Fruit fly (Drosophila melanogaster): Measurements from ENCODE around the gene CG14645.

The CG14645 gene

DNA sequence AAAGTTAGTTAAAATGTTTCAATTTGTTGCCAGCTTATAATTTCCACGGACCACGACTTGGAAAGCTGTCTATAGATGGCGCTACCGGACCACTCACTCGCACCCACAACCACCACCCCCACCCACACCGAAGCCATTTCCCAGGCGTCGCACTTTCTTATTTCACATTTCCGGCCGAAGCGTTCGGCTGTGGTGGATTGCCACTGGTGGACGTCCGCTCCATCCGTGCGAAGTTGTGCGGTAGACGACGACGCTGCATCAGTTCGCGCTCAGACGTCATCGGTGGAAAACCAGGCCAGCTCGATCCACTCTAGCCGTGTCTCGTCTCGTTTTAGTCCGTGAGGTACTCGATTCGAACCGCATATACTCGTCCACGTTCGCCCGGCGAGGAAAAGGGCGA lies 24.7 kb downstream of the CG14645 start, which contains the start of gene CG1090 (continued):
- no peak for TF ChIP-seq Chrac-16 (GFP tag; optimal IDR thresholded peaks at IDR 0.05)
- peak; percentile 68 for TF ChIP-seq Ets97D (GFP tag; optimal IDR thresholded peaks at IDR 0.05)
- no peak for TF ChIP-seq cato (GFP tag; optimal IDR thresholded peaks at IDR 0.05; ENCODE audit: borderline replicate concordance)
- TF ChIP-seq nerfin-2 (GFP tag; IDR thresholded peaks at IDR 0.05; ENCODE audit: partially characterized antibody) = no peak
- TF ChIP-seq CG10979 (tag; optimal IDR thresholded peaks at IDR 0.05) = no peak
- no peak for TF ChIP-seq MTF-1 (GFP tag; optimal IDR thresholded peaks at IDR 0.05; ENCODE audit: borderline replicate concordance)
- no peak for TF ChIP-seq Sox102F (GFP tag; optimal IDR thresholded peaks at IDR 0.05)
- no peak for TF ChIP-seq CG33557 (GFP tag; optimal IDR thresholded peaks at IDR 0.05)
- no peak for TF ChIP-seq CG7963 (GFP tag; IDR thresholded peaks at IDR 0.05; ENCODE audit: partially characterized antibody)
- no peak for TF ChIP-seq gem (tag; optimal IDR thresholded peaks at IDR 0.05)
- TF ChIP-seq Deaf1 (tag; optimal IDR thresholded peaks at IDR 0.05) = peak; percentile 95
- TF ChIP-seq unc-4 (GFP tag; IDR thresholded peaks at IDR 0.05; ENCODE audit: partially characterized antibody) = 0 out of 2 replicates have a peak, but pooled peaks have one; percentile 29
- TF ChIP-seq nerfin-1 (tag; optimal IDR thresholded peaks at IDR 0.05) = no peak
- TF ChIP-seq kay (GFP tag; optimal IDR thresholded peaks at IDR 0.05) = no peak
- TF ChIP-seq HLH3B (GFP tag; IDR thresholded peaks at IDR 0.05) = no peak
- peak; percentile 60 for TF ChIP-seq Med (GFP tag)
- TF ChIP-seq CG12942 (GFP tag; optimal IDR thresholded peaks at IDR 0.05) = no peak
- TF ChIP-seq CG16813 (GFP tag; IDR thresholded peaks at IDR 0.05; ENCODE audit: partially characterized antibody) = no peak
- no peak for TF ChIP-seq lola (GFP tag; optimal IDR thresholded peaks at IDR 0.05)
- no peak for TF ChIP-seq CG31388 (GFP tag; optimal IDR thresholded peaks at IDR 0.05)
- peak; percentile 11 for TF ChIP-seq Fer3 (tag; optimal IDR thresholded peaks at IDR 0.05)
- TF ChIP-seq br (optimal IDR thresholded peaks at IDR 0.05) = no peak
- no peak for TF ChIP-seq Nf-YA (GFP tag; IDR thresholded peaks at IDR 0.05)
- TF ChIP-seq CG17829 (tag; optimal IDR thresholded peaks at IDR 0.05) = no peak
- TF ChIP-seq CG16779 (GFP tag; IDR thresholded peaks at IDR 0.05) = 0 out of 2 replicates have a peak, but pooled peaks have one; percentile 36
- no peak for TF ChIP-seq CG9437 (GFP tag; optimal IDR thresholded peaks at IDR 0.05)
- no peak for TF ChIP-seq Hsf (GFP tag; optimal IDR thresholded peaks at IDR 0.05)
- TF ChIP-seq B-H2 (GFP tag; optimal IDR thresholded peaks at IDR 0.05) = peak; percentile 5
- TF ChIP-seq CG12659 (GFP tag; optimal IDR thresholded peaks at IDR 0.05) = peak; percentile 10
- TF ChIP-seq repo (GFP tag; optimal IDR thresholded peaks at IDR 0.05) = no peak
- TF ChIP-seq CG12236 (GFP tag; optimal IDR thresholded peaks at IDR 0.05) = no peak
- no peak for TF ChIP-seq CG11085 (GFP tag; IDR thresholded peaks at IDR 0.05)
- TF ChIP-seq cwo (GFP tag; optimal IDR thresholded peaks at IDR 0.05) = no peak
- TF ChIP-seq CG14667 (GFP tag; IDR thresholded peaks at IDR 0.05) = no peak
- TF ChIP-seq Dad (GFP tag; optimal IDR thresholded peaks at IDR 0.05) = no peak
- TF ChIP-seq Dip3 (GFP tag; optimal IDR thresholded peaks at IDR 0.05) = no peak
- no peak for TF ChIP-seq CG9727 (GFP tag; optimal IDR thresholded peaks at IDR 0.05)
- TF ChIP-seq Jarid2 (GFP tag; optimal IDR thresholded peaks at IDR 0.05) = peak; percentile 8
- TF ChIP-seq CG17385 (GFP tag; optimal IDR thresholded peaks at IDR 0.05) = peak; percentile 28
- no peak for TF ChIP-seq HLH4C (GFP tag; IDR thresholded peaks at IDR 0.05; ENCODE audit: partially characterized antibody)
- TF ChIP-seq pita (GFP tag; optimal IDR thresholded peaks at IDR 0.05) = no peak
- TF ChIP-seq sima (GFP tag; optimal IDR thresholded peaks at IDR 0.05) = no peak
- no peak for TF ChIP-seq Dp (GFP tag; optimal IDR thresholded peaks at IDR 0.05)
- TF ChIP-seq CG3847 (GFP tag; IDR thresholded peaks at IDR 0.05) = no peak
- TF ChIP-seq CG13424 (tag; optimal IDR thresholded peaks at IDR 0.05) = no peak

Data from whole organism, embryonic.